Worm (Caenorhabditis elegans) whole organism, L4 larva: ENCODE measurements around the gene F53B7.7.

Experiments used
- F26F4.8 ChIP-seq: fragments of 200-800 bp; sonication (Bioruptor generic); conservative IDR thresholded peaks from 2 replicates; pipeline ENCODE4 v1.3.6; 2022; ENCODE audit warnings: missing genetic modification characterization, missing compliant biosample characterization
- F44E2.7 ChIP-seq: fragments of 200-800 bp; sonication (Bioruptor generic); IDR thresholded peaks from 2 replicates; pipeline ENCODE4 v2.1.2; 2022; ENCODE audit warnings: missing genetic modification characterization, missing compliant biosample characterization
- F49E8.2 ChIP-seq: sonication (generic microtip); optimal IDR thresholded peaks from 2 replicates; lab custom pipeline; 2016; ENCODE audit warnings: missing compliant biosample characterization, mild to moderate bottlenecking, missing genetic modification characterization, borderline replicate concordance
- T26A8.4 ChIP-seq: fragments of 200-800 bp; sonication (Bioruptor generic); IDR thresholded peaks from 2 replicates; pipeline ENCODE4 v1.3.6; 2022; ENCODE audit warnings: missing genetic modification characterization, missing compliant biosample characterization
- Y5F2A.4 ChIP-seq: fragments of 200-800 bp; sonication (Bioruptor generic); optimal IDR thresholded peaks from 2 replicates; lab custom pipeline; 2018; ENCODE audit warnings: mild to moderate bottlenecking, missing genetic modification characterization, missing compliant biosample characterization
- aha-1 ChIP-seq: fragments of 150-350 bp; peaks from one replicate; lab custom pipeline; 2014; ENCODE audit warnings: missing biosample characterization, missing genetic modification characterization
- ama-1 ChIP-seq: fragments of 150-350 bp; optimal IDR thresholded peaks from 2 replicates; lab custom pipeline; 2014; ENCODE audit warnings: inconsistent platforms, mixed read lengths
- ceh-20 ChIP-seq: fragments of 200-800 bp; sonication (Bioruptor generic); IDR thresholded peaks from 2 replicates; pipeline ENCODE4 v1.3.6; 2022; ENCODE audit warnings: missing genetic modification reagents, missing genetic modification characterization, missing compliant biosample characterization
- ceh-44 ChIP-seq: fragments of 200-800 bp; sonication (Bioruptor generic); IDR thresholded peaks from 2 replicates; pipeline ENCODE4 v1.3.6; 2022; ENCODE audit warnings: missing genetic modification reagents, missing genetic modification characterization, missing compliant biosample characterization
- ceh-62 ChIP-seq: sonication (generic microtip); optimal IDR thresholded peaks from 2 replicates; lab custom pipeline; 2017; ENCODE audit warnings: missing biosample characterization, missing genetic modification characterization
- ces-1 ChIP-seq: fragments of 150-350 bp; sonication (generic microtip); optimal IDR thresholded peaks from 4 replicates; lab custom pipeline; 2014; ENCODE audit warnings: missing biosample characterization, missing genetic modification reagents, missing genetic modification characterization
- cey-2 ChIP-seq: sonication (generic microtip); optimal IDR thresholded peaks from 3 replicates; lab custom pipeline; 2017; ENCODE audit warnings: missing genetic modification characterization, mild to moderate bottlenecking, missing compliant biosample characterization, antibody characterized with exemption, borderline replicate concordance; ENCODE audit not compliant: insufficient read depth
- ctbp-1 ChIP-seq: fragments of 200-800 bp; sonication (Bioruptor generic); IDR thresholded peaks from 2 replicates; pipeline ENCODE4 v1.3.6; 2022; ENCODE audit warnings: missing genetic modification reagents, missing genetic modification characterization, missing compliant biosample characterization
- daf-16 ChIP-seq, 3 experiments: sonication (generic microtip); optimal IDR thresholded peaks; 2 replicates each; lab custom pipeline; 2016 to 2017; ENCODE audit warnings: missing genetic modification characterization in 3 of 3, missing genetic modification reagents in 3 of 3, mild to moderate bottlenecking in 2 of 3, missing compliant biosample characterization in 2 of 3, missing biosample characterization in 1 of 3, moderate library complexity in 1 of 3
- daf-19 ChIP-seq: fragments of 200-800 bp; sonication (Bioruptor generic); conservative IDR thresholded peaks from 2 replicates; pipeline ENCODE4 v1.3.6; 2022; ENCODE audit warnings: missing genetic modification characterization, missing compliant biosample characterization
- daf-8 ChIP-seq: fragments of 200-800 bp; sonication (Bioruptor generic); IDR thresholded peaks from 2 replicates; pipeline ENCODE4 v1.3.6; 2022; ENCODE audit warnings: missing genetic modification characterization, missing compliant biosample characterization
- dmd-6 ChIP-seq: fragments of 200-800 bp; sonication (Bioruptor generic); IDR thresholded peaks from 2 replicates; pipeline ENCODE4 v1.3.6; 2022; ENCODE audit warnings: missing genetic modification reagents, missing genetic modification characterization, missing compliant biosample characterization
- duxl-1 ChIP-seq: sonication (generic microtip); optimal IDR thresholded peaks from 2 replicates; lab custom pipeline; 2016; ENCODE audit warnings: mild to moderate bottlenecking, missing genetic modification characterization, moderate library complexity, missing compliant biosample characterization; ENCODE audit not compliant: poor library complexity
- dve-1 ChIP-seq: sonication (generic microtip); optimal IDR thresholded peaks from 2 replicates; lab custom pipeline; 2017; ENCODE audit warnings: antibody characterized with exemption, mild to moderate bottlenecking, missing genetic modification characterization, missing compliant biosample characterization; ENCODE audit not compliant: insufficient read depth
- egl-27 ChIP-seq: sonication (generic microtip); optimal IDR thresholded peaks from 3 replicates; lab custom pipeline; 2017; ENCODE audit warnings: missing biosample characterization, missing genetic modification reagents, missing genetic modification characterization
- egl-43 ChIP-seq: fragments of 200-800 bp; sonication (Bioruptor generic); IDR thresholded peaks from 2 replicates; pipeline ENCODE4 v1.3.6; 2022; ENCODE audit warnings: missing genetic modification reagents, missing genetic modification characterization, missing compliant biosample characterization
- gei-8 ChIP-seq: fragments of 200-800 bp; sonication (Bioruptor generic); optimal IDR thresholded peaks from 2 replicates; lab custom pipeline; 2018; ENCODE audit warnings: mild to moderate bottlenecking, missing genetic modification characterization, missing compliant biosample characterization
- lin-13 ChIP-seq: fragments of 150-350 bp; optimal IDR thresholded peaks from 2 replicates; lab custom pipeline; 2014; ENCODE audit warnings: missing biosample characterization, missing genetic modification reagents, missing genetic modification characterization
- lin-29 ChIP-seq: fragments of 200-800 bp; sonication (Bioruptor generic); IDR thresholded peaks from 2 replicates; pipeline ENCODE4 v1.3.6; 2022; ENCODE audit warnings: missing genetic modification reagents, missing genetic modification characterization, missing compliant biosample characterization
- lin-39 ChIP-seq: fragments of 150-350 bp; optimal IDR thresholded peaks from 2 replicates; lab custom pipeline; 2014; ENCODE audit warnings: missing biosample characterization, missing genetic modification reagents, missing genetic modification characterization
- lsy-2 ChIP-seq, 2 experiments: fragments of 150-350 bp in 1 of 2; sonication (generic microtip) in 1 of 2; optimal IDR thresholded peaks; 2 replicates each; lab custom pipeline; 2014 to 2017; ENCODE audit warnings: missing biosample characterization in 2 of 2, missing genetic modification characterization in 2 of 2
- madf-9 ChIP-seq: fragments of 200-800 bp; sonication (Bioruptor generic); conservative IDR thresholded peaks from 2 replicates; pipeline ENCODE4 v1.3.6; 2022; ENCODE audit warnings: missing genetic modification reagents, missing genetic modification characterization, missing compliant biosample characterization
- mdt-29 ChIP-seq: fragments of 200-800 bp; sonication (Bioruptor generic); IDR thresholded peaks from 2 replicates; pipeline ENCODE4 v1.3.6; 2022; ENCODE audit warnings: missing genetic modification reagents, missing genetic modification characterization, missing compliant biosample characterization
- mes-2 ChIP-seq: sonication (generic microtip); optimal IDR thresholded peaks from 2 replicates; lab custom pipeline; 2016; ENCODE audit warnings: missing genotype, mild to moderate bottlenecking, missing genetic modification characterization, missing compliant biosample characterization; ENCODE audit not compliant: poor library complexity, severe bottlenecking
- mxl-3 ChIP-seq: fragments of 200-800 bp; sonication (Bioruptor generic); optimal IDR thresholded peaks from 2 replicates; lab custom pipeline; 2018; ENCODE audit warnings: mild to moderate bottlenecking, missing genetic modification characterization, missing compliant biosample characterization
- nhr-237 ChIP-seq: sonication (generic microtip); optimal IDR thresholded peaks from 2 replicates; lab custom pipeline; 2017; ENCODE audit warnings: missing biosample characterization, missing genetic modification characterization
- nhr-25 ChIP-seq: sonication (generic microtip); optimal IDR thresholded peaks from 2 replicates; lab custom pipeline; 2017; ENCODE audit warnings: missing genetic modification characterization, mild to moderate bottlenecking, missing compliant biosample characterization, antibody characterized with exemption, moderate library complexity, borderline replicate concordance; ENCODE audit not compliant: insufficient read depth
- nhr-28 ChIP-seq: fragments of 150-350 bp; optimal IDR thresholded peaks from 2 replicates; lab custom pipeline; 2014; ENCODE audit warnings: missing biosample characterization, missing genetic modification characterization
- nhr-6 ChIP-seq: fragments of 150-350 bp; optimal IDR thresholded peaks from 2 replicates; lab custom pipeline; 2014; ENCODE audit warnings: missing biosample characterization, missing genetic modification characterization
- nhr-77 ChIP-seq: fragments of 150-350 bp; optimal IDR thresholded peaks from 2 replicates; lab custom pipeline; 2014; ENCODE audit warnings: missing biosample characterization, missing genetic modification characterization
- pha-4 ChIP-seq, 2 experiments: fragments of 150-350 bp in 1 of 2; fragments of 200-800 bp in 1 of 2; sonication (Bioruptor generic) in 1 of 2; IDR thresholded peaks in 1 of 2; optimal IDR thresholded peaks in 1 of 2; 2 replicates each; pipeline versions ENCODE4 v1.3.6 to Lab custom; 2014 to 2022; ENCODE audit warnings: missing genetic modification characterization in 2 of 2, missing genetic modification reagents in 2 of 2, missing biosample characterization in 1 of 2, missing compliant biosample characterization in 1 of 2
- sdz-12 ChIP-seq: fragments of 200-800 bp; sonication (Bioruptor generic); optimal IDR thresholded peaks from 2 replicates; lab custom pipeline; 2018; ENCODE audit warnings: mild to moderate bottlenecking, missing genetic modification characterization, missing compliant biosample characterization
- skn-1 ChIP-seq: fragments of 150-350 bp; optimal IDR thresholded peaks from 2 replicates; lab custom pipeline; 2014; ENCODE audit warnings: missing biosample characterization, missing genetic modification characterization
- snpc-1.2 ChIP-seq: fragments of 200-800 bp; sonication (Bioruptor generic); IDR thresholded peaks from 2 replicates; pipeline ENCODE4 v1.3.6; 2022; ENCODE audit warnings: missing genetic modification reagents, missing genetic modification characterization, missing compliant biosample characterization
- snpc-4 ChIP-seq: fragments of 150-350 bp; optimal IDR thresholded peaks from 2 replicates; lab custom pipeline; 2014; ENCODE audit warnings: missing biosample characterization, missing genetic modification characterization
- tag-97 ChIP-seq: fragments of 200-800 bp; sonication (Bioruptor generic); IDR thresholded peaks from 2 replicates; pipeline ENCODE4 v1.3.6; 2022; ENCODE audit warnings: missing genetic modification characterization, missing compliant biosample characterization
- unc-39 ChIP-seq: sonication (generic microtip); optimal IDR thresholded peaks from 2 replicates; lab custom pipeline; 2017; ENCODE audit warnings: missing biosample characterization, missing genetic modification characterization
- unc-62 ChIP-seq, 3 experiments: fragments of 150-350 bp in 1 of 3; sonication (generic microtip); optimal IDR thresholded peaks in 2 of 3; peaks in 1 of 3; 1 replicate in 1 of 3; 2 replicates in 2 of 3; lab custom pipeline; 2014 to 2017; ENCODE audit warnings: missing biosample characterization in 3 of 3, missing genetic modification characterization in 3 of 3, missing genetic modification reagents in 3 of 3, missing genotype in 1 of 3
- vab-7 ChIP-seq: fragments of 200-800 bp; sonication (Bioruptor generic); IDR thresholded peaks from 2 replicates; pipeline ENCODE4 v1.3.6; 2022; ENCODE audit warnings: missing genetic modification reagents, missing genetic modification characterization, missing compliant biosample characterization
- zfp-2 ChIP-seq: sonication (generic microtip); optimal IDR thresholded peaks from 2 replicates; lab custom pipeline; 2016; ENCODE audit warnings: mild to moderate bottlenecking, missing genetic modification characterization, missing compliant biosample characterization
- zfp-3 ChIP-seq: fragments of 200-800 bp; sonication (Bioruptor generic); conservative IDR thresholded peaks from 2 replicates; pipeline ENCODE4 v1.3.6; 2022; ENCODE audit warnings: missing genetic modification reagents, missing genetic modification characterization, missing compliant biosample characterization
- zip-11 ChIP-seq: fragments of 200-800 bp; sonication (Bioruptor generic); IDR thresholded peaks from 2 replicates; pipeline ENCODE4 v1.3.6; 2022; ENCODE audit warnings: missing genetic modification characterization, missing compliant biosample characterization
- ztf-11 ChIP-seq: fragments of 150-350 bp; optimal IDR thresholded peaks from 2 replicates; lab custom pipeline; 2014; ENCODE audit warnings: missing biosample characterization, missing genetic modification characterization

Gene F53B7.7

ce11 chrV:10951655-10952278, 47.1 kb upstream of the F53B7.7 start, which contains the start of gene F17C11.4 (continued):
- no peak for TF ChIP-seq Y5F2A.4
- peak; percentile 59 for TF ChIP-seq mxl-3 (GFP tag; lab: Kevin White, UChicago)
- no peak for TF ChIP-seq nhr-77
- TF ChIP-seq nhr-28 (tag; lab: Kevin White, UChicago) = peak; percentile 96
- peak; percentile 74 for TF ChIP-seq dve-1 (tag; lab: Kevin White, UChicago)
- no peak for TF ChIP-seq lin-29
- no peak for TF ChIP-seq sdz-12 (GFP tag; lab: Kevin White, UChicago)
- no peak; the same call in 1 of the 2 replicates for TF ChIP-seq pha-4 (GFP tag; IDR thresholded peaks at IDR 0.05; lab: Robert Waterston, UW)
- no peak for TF ChIP-seq pha-4 (tag; optimal IDR thresholded peaks at IDR 0.05; lab: Kevin White, UChicago)
- peak; percentile 57; the same call in 1 of the 2 replicates for TF ChIP-seq zfp-3 (GFP tag; lab: Robert Waterston, UW)
- no peak for TF ChIP-seq F26F4.8 (GFP tag; lab: Robert Waterston, UW)
- no peak for TF ChIP-seq mes-2 (tag; lab: Kevin White, UChicago)
- no peak for TF ChIP-seq egl-27 (tag; lab: Kevin White, UChicago)
- no peak for TF ChIP-seq ztf-11 (tag; lab: Kevin White, UChicago)
- peak; percentile 60 to 77 for TF ChIP-seq lsy-2 (tag; optimal IDR thresholded peaks at IDR 0.05; lab: Kevin White, UChicago)
- TF ChIP-seq snpc-1.2 (GFP tag; lab: Robert Waterston, UW) = no peak
- no peak for TF ChIP-seq F49E8.2 (tag; lab: Kevin White, UChicago)
- TF ChIP-seq ceh-62 (tag; lab: Kevin White, UChicago) = no peak
- no peak for TF ChIP-seq zfp-2 (tag; lab: Kevin White, UChicago)
- no peak for TF ChIP-seq daf-19 (GFP tag; lab: Robert Waterston, UW)
- TF ChIP-seq F44E2.7 = no peak
- peak in 1 of 2 experiments; percentile 99 for TF ChIP-seq unc-62 (GFP tag; optimal IDR thresholded peaks at IDR 0.05 in 1 of 2; lab: Kevin White, UChicago)
- no peak for TF ChIP-seq unc-62 (tag; optimal IDR thresholded peaks at IDR 0.05; lab: Kevin White, UChicago)
- TF ChIP-seq mdt-29 (GFP tag; lab: Robert Waterston, UW) = peak; percentile 84
- TF ChIP-seq gei-8 (GFP tag; lab: Kevin White, UChicago) = no peak
- peak; percentile 89 for TF ChIP-seq nhr-25 (tag; lab: Kevin White, UChicago)
- no peak for TF ChIP-seq duxl-1 (tag; lab: Kevin White, UChicago)
- no peak for TF ChIP-seq madf-9 (GFP tag; lab: Robert Waterston, UW)
- TF ChIP-seq nhr-6 (tag; lab: Kevin White, UChicago) = peak; percentile 33
- TF ChIP-seq egl-43 (GFP tag; lab: Robert Waterston, UW) = no peak
- peak; percentile 89 for TF ChIP-seq dmd-6 (GFP tag; lab: Robert Waterston, UW)
- TF ChIP-seq ceh-44 (GFP tag; lab: Robert Waterston, UW) = no peak
- TF ChIP-seq tag-97 (GFP tag; lab: Robert Waterston, UW) = no peak
- no peak for TF ChIP-seq lin-39 (tag; lab: Kevin White, UChicago)
- no peak for TF ChIP-seq zip-11 (GFP tag; lab: Robert Waterston, UW)
- no peak for TF ChIP-seq vab-7 (GFP tag; lab: Robert Waterston, UW)
- no peak for TF ChIP-seq unc-39 (tag; lab: Kevin White, UChicago)
- TF ChIP-seq snpc-4 (tag; lab: Kevin White, UChicago) = no peak
- TF ChIP-seq daf-16 (GFP tag; optimal IDR thresholded peaks at IDR 0.05; lab: Kevin White, UChicago) = peak in 1 of 2 experiments; percentile 76
- TF ChIP-seq daf-16 (tag; optimal IDR thresholded peaks at IDR 0.05; lab: Kevin White, UChicago) = peak; percentile 80
- TF ChIP-seq T26A8.4 (GFP tag; lab: Robert Waterston, UW) = no peak
- TF ChIP-seq lin-13 (GFP tag; lab: Kevin White, UChicago) = no peak
- TF ChIP-seq nhr-237 (tag; lab: Kevin White, UChicago) = no peak
- no peak for TF ChIP-seq skn-1 (tag; lab: Kevin White, UChicago)
- TF ChIP-seq ctbp-1 (GFP tag; lab: Robert Waterston, UW) = peak; percentile 41
- TF ChIP-seq ceh-20 (GFP tag; lab: Robert Waterston, UW) = 0 out of 2 replicates have a peak, but pooled peaks have one; percentile 12
- TF ChIP-seq ama-1 (lab: Kevin White, UChicago) = peak; percentile 82
- no peak for TF ChIP-seq ces-1 (GFP tag; lab: Kevin White, UChicago)
- TF ChIP-seq cey-2 (tag; lab: Kevin White, UChicago) = peak; percentile 6
- peak; percentile 99 for TF ChIP-seq aha-1 (tag; lab: Kevin White, UChicago)
- no peak for TF ChIP-seq daf-8 (GFP tag; lab: Robert Waterston, UW)
